Worm (Caenorhabditis elegans) whole organism, young adult: ENCODE measurements around the gene txt-17.

Experiments
- F37B4.10 ChIP-seq: fragments of 200-800 bp; sonication (Bioruptor generic); IDR thresholded peaks from 2 replicates; pipeline ENCODE4 v1.3.6; 2022; ENCODE audit warnings: missing genetic modification characterization, missing compliant biosample characterization
- F55B11.4 ChIP-seq: sonication (generic microtip); optimal IDR thresholded peaks from 2 replicates; lab custom pipeline; 2016; ENCODE audit warnings: missing compliant biosample characterization, missing genetic modification characterization, borderline replicate concordance; ENCODE audit not compliant: insufficient read depth
- Y56A3A.18 ChIP-seq: fragments of 200-800 bp; sonication (Bioruptor generic); IDR thresholded peaks from 2 replicates; pipeline ENCODE4 v1.3.6; 2022; ENCODE audit warnings: missing genetic modification reagents, missing genetic modification characterization, missing compliant biosample characterization
- Y67H2A.10 ChIP-seq: fragments of 200-800 bp; sonication (Bioruptor generic); conservative IDR thresholded peaks from 2 replicates; pipeline ENCODE4 v1.3.6; 2022; ENCODE audit warnings: missing genetic modification reagents, missing genetic modification characterization, missing compliant biosample characterization
- ZK185.1 ChIP-seq: sonication (generic microtip); optimal IDR thresholded peaks from 2 replicates; lab custom pipeline; 2016; ENCODE audit warnings: mild to moderate bottlenecking, missing genetic modification characterization, missing compliant biosample characterization; ENCODE audit not compliant: poor library complexity, severe bottlenecking
- ama-1 ChIP-seq, 3 experiments: fragments of 150-350 bp in 1 of 3; sonication (generic microtip) in 2 of 3; optimal IDR thresholded peaks; 2 replicates each; lab custom pipeline; 2014 to 2018; ENCODE audit warnings: missing biosample characterization in 2 of 3, missing genetic modification characterization in 2 of 3, missing genetic modification reagents in 2 of 3
- athp-1 ChIP-seq: sonication (generic microtip); optimal IDR thresholded peaks from 2 replicates; lab custom pipeline; 2017; ENCODE audit warnings: mild to moderate bottlenecking, missing genetic modification characterization, missing compliant biosample characterization
- attf-3 ChIP-seq: fragments of 200-800 bp; sonication (Bioruptor generic); conservative IDR thresholded peaks from 2 replicates; pipeline ENCODE4 v1.3.6; 2022; ENCODE audit warnings: missing genetic modification reagents, missing genetic modification characterization, missing compliant biosample characterization
- bed-1 ChIP-seq: fragments of 200-800 bp; sonication (Bioruptor generic); IDR thresholded peaks from 2 replicates; pipeline ENCODE4 v1.3.6; 2022; ENCODE audit warnings: missing genetic modification reagents, missing genetic modification characterization, missing compliant biosample characterization
- ceh-91 ChIP-seq: fragments of 200-800 bp; sonication (Bioruptor generic); IDR thresholded peaks from 2 replicates; pipeline ENCODE4 v1.3.6; 2022; ENCODE audit warnings: missing genetic modification reagents, missing genetic modification characterization, missing compliant biosample characterization
- chd-7 ChIP-seq: sonication (generic microtip); optimal IDR thresholded peaks from 2 replicates; lab custom pipeline; 2016; ENCODE audit warnings: mild to moderate bottlenecking, missing genetic modification characterization, moderate library complexity, missing compliant biosample characterization
- efl-1 ChIP-seq: fragments of 150-350 bp; optimal IDR thresholded peaks from 2 replicates; lab custom pipeline; 2014; ENCODE audit warnings: missing biosample characterization, missing genetic modification reagents, missing genetic modification characterization
- egl-18 ChIP-seq: fragments of 200-800 bp; sonication (Bioruptor generic); IDR thresholded peaks from 2 replicates; pipeline ENCODE4 v1.3.6; 2022; ENCODE audit warnings: missing genetic modification reagents, missing genetic modification characterization, missing compliant biosample characterization
- egrh-3 ChIP-seq: fragments of 200-800 bp; sonication (Bioruptor generic); IDR thresholded peaks from 2 replicates; pipeline ENCODE4 v1.3.6; 2022; ENCODE audit warnings: missing genetic modification reagents, missing genetic modification characterization, missing compliant biosample characterization
- ekl-4 ChIP-seq: fragments of 200-800 bp; sonication (Bioruptor generic); IDR thresholded peaks from 2 replicates; pipeline ENCODE4 v1.3.6; 2022; ENCODE audit warnings: missing genetic modification reagents, missing genetic modification characterization, missing compliant biosample characterization
- ets-4 ChIP-seq: fragments of 200-800 bp; sonication (Bioruptor generic); optimal IDR thresholded peaks from 2 replicates; lab custom pipeline; 2018; ENCODE audit warnings: mild to moderate bottlenecking, missing genetic modification characterization, missing compliant biosample characterization
- fkh-3 ChIP-seq: sonication (generic microtip); optimal IDR thresholded peaks from 2 replicates; lab custom pipeline; 2016; ENCODE audit warnings: mild to moderate bottlenecking, missing genetic modification characterization, missing compliant biosample characterization
- him-1 ChIP-seq: sonication (generic microtip); optimal IDR thresholded peaks from 2 replicates; lab custom pipeline; 2016; ENCODE audit warnings: missing genotype, missing genetic modification reagents, missing genetic modification characterization, missing compliant biosample characterization
- hlh-26 ChIP-seq: fragments of 200-800 bp; sonication (Bioruptor generic); conservative IDR thresholded peaks from 2 replicates; pipeline ENCODE4 v1.3.6; 2022; ENCODE audit warnings: missing genetic modification reagents, missing genetic modification characterization, missing compliant biosample characterization
- hmg-1.2 ChIP-seq: fragments of 200-800 bp; sonication (Bioruptor generic); IDR thresholded peaks from 2 replicates; pipeline ENCODE4 v1.3.6; 2022; ENCODE audit warnings: missing genetic modification reagents, missing genetic modification characterization, missing compliant biosample characterization
- lag-1 ChIP-seq: fragments of 200-800 bp; sonication (Bioruptor generic); IDR thresholded peaks from 2 replicates; pipeline ENCODE4 v1.3.6; 2022; ENCODE audit warnings: missing genetic modification reagents, missing genetic modification characterization, missing compliant biosample characterization
- lsl-1 ChIP-seq: fragments of 200-800 bp; sonication (Bioruptor generic); optimal IDR thresholded peaks from 2 replicates; lab custom pipeline; 2018; ENCODE audit warnings: mild to moderate bottlenecking, missing genetic modification characterization, moderate library complexity, missing compliant biosample characterization
- lsy-27 ChIP-seq: sonication (generic microtip); optimal IDR thresholded peaks from 2 replicates; lab custom pipeline; 2017; ENCODE audit warnings: missing genetic modification characterization, mild to moderate bottlenecking, missing compliant biosample characterization, antibody characterized with exemption, missing genotype, borderline replicate concordance; ENCODE audit not compliant: insufficient read depth
- madf-3 ChIP-seq: fragments of 200-800 bp; sonication (Bioruptor generic); IDR thresholded peaks from 2 replicates; pipeline ENCODE4 v1.3.6; 2022; ENCODE audit warnings: missing genetic modification reagents, missing genetic modification characterization, missing compliant biosample characterization
- madf-6 ChIP-seq: fragments of 200-800 bp; sonication (Bioruptor generic); IDR thresholded peaks from 2 replicates; pipeline ENCODE4 v1.3.6; 2022; ENCODE audit warnings: missing genetic modification reagents, missing genetic modification characterization, missing compliant biosample characterization
- nfya-2 ChIP-seq: fragments of 200-800 bp; sonication (Bioruptor generic); IDR thresholded peaks from 2 replicates; pipeline ENCODE4 v1.3.6; 2022; ENCODE audit warnings: missing genetic modification reagents, missing genetic modification characterization, missing compliant biosample characterization
- pbrm-1 ChIP-seq: fragments of 200-800 bp; sonication (Bioruptor generic); IDR thresholded peaks from 2 replicates; pipeline ENCODE4 v1.3.6; 2022; ENCODE audit warnings: missing genetic modification reagents, missing genetic modification characterization, missing compliant biosample characterization
- rcor-1 ChIP-seq: fragments of 200-800 bp; sonication (Bioruptor generic); IDR thresholded peaks from 2 replicates; pipeline ENCODE4 v1.3.6; 2022; ENCODE audit warnings: missing genetic modification reagents, missing genetic modification characterization, missing compliant biosample characterization
- rpc-1 ChIP-seq, 2 experiments: fragments of 150-350 bp in 1 of 2; sonication (generic microtip) in 1 of 2; optimal IDR thresholded peaks; 2 replicates each; lab custom pipeline; 2014 to 2018; ENCODE audit warnings: missing biosample characterization in 1 of 2, missing genetic modification characterization in 1 of 2, missing genetic modification reagents in 1 of 2, missing genotype in 1 of 2
- sdz-38 ChIP-seq: sonication (generic microtip); optimal IDR thresholded peaks from 2 replicates; lab custom pipeline; 2016; ENCODE audit warnings: missing genotype, missing genetic modification characterization, missing compliant biosample characterization
- snpc-1.1 ChIP-seq: sonication (generic microtip); optimal IDR thresholded peaks from 2 replicates; lab custom pipeline; 2017; ENCODE audit warnings: missing genetic modification characterization, mild to moderate bottlenecking, missing compliant biosample characterization, antibody characterized with exemption, moderate library complexity, missing genotype, missing genetic modification reagents; ENCODE audit not compliant: insufficient read depth
- snpc-3.4 ChIP-seq: sonication (generic microtip); optimal IDR thresholded peaks from 2 replicates; lab custom pipeline; 2017; ENCODE audit warnings: missing genetic modification characterization, mild to moderate bottlenecking, missing compliant biosample characterization, antibody characterized with exemption, moderate library complexity, missing genotype, missing genetic modification reagents
- snpc-4 ChIP-seq, 5 experiments: fragments of 150-350 bp in 1 of 5; sonication (generic microtip) in 4 of 5; optimal IDR thresholded peaks; 2 replicates each; lab custom pipeline; 2014 to 2018; ENCODE audit warnings: missing genetic modification characterization in 5 of 5, missing biosample characterization in 3 of 5, antibody characterized with exemption in 2 of 5, mild to moderate bottlenecking in 2 of 5, missing compliant biosample characterization in 2 of 5, missing genotype in 2 of 5, moderate library complexity in 2 of 5, missing genetic modification reagents in 1 of 5
- unc-130 ChIP-seq: sonication (generic microtip); optimal IDR thresholded peaks from 2 replicates; lab custom pipeline; 2016; ENCODE audit warnings: missing genetic modification reagents, missing genetic modification characterization, missing compliant biosample characterization
- zfh-2 ChIP-seq: fragments of 200-800 bp; sonication (Bioruptor generic); conservative IDR thresholded peaks from 2 replicates; pipeline ENCODE4 v1.3.6; 2022; ENCODE audit warnings: missing genetic modification reagents, missing genetic modification characterization, missing compliant biosample characterization
- ztf-26 ChIP-seq: sonication (generic microtip); optimal IDR thresholded peaks from 2 replicates; lab custom pipeline; 2017; ENCODE audit warnings: missing genetic modification characterization, missing compliant biosample characterization
- ztf-3 ChIP-seq: fragments of 200-800 bp; sonication (Bioruptor generic); optimal IDR thresholded peaks from 2 replicates; lab custom pipeline; 2018; ENCODE audit warnings: mild to moderate bottlenecking, missing genetic modification characterization, missing compliant biosample characterization

Gene txt-17

ce11 chrV:7068861-7069260 is 15.9 kb upstream of the txt-17 start:
- no peak for TF ChIP-seq lag-1
- TF ChIP-seq pbrm-1 = no peak
- no peak for TF ChIP-seq snpc-4 (GFP tag; optimal IDR thresholded peaks at IDR 0.05; lab: Kevin White, UChicago)
- no peak for TF ChIP-seq snpc-4 (tag; optimal IDR thresholded peaks at IDR 0.05; lab: Kevin White, UChicago)
- no peak for TF ChIP-seq attf-3 (GFP tag; lab: Robert Waterston, UW)
- TF ChIP-seq lsy-27 = no peak
- no peak for TF ChIP-seq ztf-3
- TF ChIP-seq zfh-2 (GFP tag; lab: Robert Waterston, UW) = no peak
- TF ChIP-seq bed-1 (GFP tag; lab: Robert Waterston, UW) = no peak
- TF ChIP-seq F37B4.10 (GFP tag; lab: Robert Waterston, UW) = no peak
- TF ChIP-seq ZK185.1 = no peak
- TF ChIP-seq athp-1 (tag; lab: Kevin White, UChicago) = no peak
- TF ChIP-seq Y67H2A.10 = no peak
- TF ChIP-seq efl-1 (GFP tag; lab: Kevin White, UChicago) = no peak
- TF ChIP-seq sdz-38 (tag; lab: Kevin White, UChicago) = no peak
- TF ChIP-seq madf-3 (GFP tag; lab: Robert Waterston, UW) = no peak
- TF ChIP-seq lsl-1 (GFP tag; lab: Kevin White, UChicago) = no peak
- TF ChIP-seq rpc-1 (optimal IDR thresholded peaks at IDR 0.05; lab: Kevin White, UChicago) = no peak
- no peak for TF ChIP-seq rpc-1 (tag; optimal IDR thresholded peaks at IDR 0.05; lab: Kevin White, UChicago)
- no peak for TF ChIP-seq fkh-3 (tag; lab: Kevin White, UChicago)
- TF ChIP-seq egrh-3 (GFP tag; lab: Robert Waterston, UW) = no peak

DNA sequence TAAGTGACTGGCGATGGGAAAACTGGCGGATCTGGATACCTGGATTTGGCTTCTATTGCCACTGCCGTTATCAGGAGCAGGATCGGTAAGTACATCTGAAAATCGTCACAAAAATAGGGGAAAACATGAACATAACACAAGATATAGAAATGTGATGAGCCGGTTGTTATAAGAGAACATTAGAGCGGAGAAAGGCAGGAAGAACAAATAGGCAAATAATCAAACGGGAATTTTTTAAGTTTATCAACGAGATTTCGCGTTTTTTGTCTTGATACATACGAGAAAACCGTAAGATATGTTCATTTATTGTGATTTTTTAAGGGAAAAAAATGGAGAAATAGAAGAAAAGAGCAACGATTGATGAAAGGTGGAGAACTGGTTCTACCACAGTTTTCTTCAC is 12.2 kb upstream of the txt-17 start, which contains the start of gene Y57E12AR.1:
Gene Y57E12AR.1, minus strand, starts transcription at position 101 of the 400 bp plus-strand sequence.
- TF ChIP-seq attf-3 (GFP tag; lab: Robert Waterston, UW) = no peak
- no peak for TF ChIP-seq chd-7 (tag; lab: Kevin White, UChicago)
- no peak for TF ChIP-seq egl-18
- TF ChIP-seq nfya-2 (GFP tag; lab: Robert Waterston, UW) = no peak
- no peak for TF ChIP-seq Y56A3A.18 (GFP tag; lab: Robert Waterston, UW)
- TF ChIP-seq ama-1 (optimal IDR thresholded peaks at IDR 0.05; lab: Kevin White, UChicago) = no peak
- TF ChIP-seq ama-1 (GFP tag; optimal IDR thresholded peaks at IDR 0.05; lab: Kevin White, UChicago) = no peak
- no peak for TF ChIP-seq F55B11.4 (tag; lab: Kevin White, UChicago)
- TF ChIP-seq ztf-3 = no peak
- no peak for TF ChIP-seq ceh-91
- no peak for TF ChIP-seq ztf-26 (tag; lab: Kevin White, UChicago)
- TF ChIP-seq ets-4 (GFP tag; lab: Kevin White, UChicago) = no peak
- TF ChIP-seq ekl-4 = no peak
- no peak for TF ChIP-seq unc-130 (GFP tag; lab: Kevin White, UChicago)
- TF ChIP-seq hlh-26 (GFP tag; lab: Robert Waterston, UW) = no peak
- TF ChIP-seq rcor-1 = no peak
- TF ChIP-seq him-1 (tag; lab: Kevin White, UChicago) = no peak

ce11 chrV:7062790-7063189 is 9.8 kb upstream of the txt-17 start, which contains the start of gene tmem-258:
TSS of gene tmem-258 (plus strand) at chrV:7063174.
- TF ChIP-seq hmg-1.2 (GFP tag; lab: Robert Waterston, UW) (peak; percentile 43), snpc-3.4 (tag; lab: Kevin White, UChicago) (peak; percentile 43), snpc-1.1 (peak; percentile 88), madf-6 (GFP tag; lab: Robert Waterston, UW) (peak; percentile 36), snpc-4 (GFP tag; optimal IDR thresholded peaks at IDR 0.05; lab: Kevin White, UChicago) (peak; percentile 82), snpc-4 (tag; optimal IDR thresholded peaks at IDR 0.05; lab: Kevin White, UChicago) (peak in 3 of 4 experiments; percentile 88 to 95 (median 94)), ekl-4 (peak; percentile 5; the same call in 1 of the 2 replicates)
